Worm (Caenorhabditis elegans) whole organism, early embryonic: ENCODE results near the gene W02H5.2.

ENCODE experiments used
- B0310.2 ChIP-seq: sonication (generic microtip); optimal IDR thresholded peaks from 2 replicates; lab custom pipeline; 2016; ENCODE audit warnings: mild to moderate bottlenecking, missing genetic modification characterization, missing compliant biosample characterization
- F13C5.2 ChIP-seq: sonication (generic microtip); optimal IDR thresholded peaks from 2 replicates; lab custom pipeline; 2017; ENCODE audit warnings: mild to moderate bottlenecking, missing genetic modification characterization, inconsistent platforms, missing compliant biosample characterization
- ama-1 ChIP-seq: fragments of 150-350 bp; optimal IDR thresholded peaks from 2 replicates; lab custom pipeline; 2014
- ceh-13 ChIP-seq: fragments of 200-800 bp; sonication (Bioruptor generic); optimal IDR thresholded peaks from 2 replicates; lab custom pipeline; 2018; ENCODE audit warnings: mild to moderate bottlenecking, missing genetic modification characterization, missing compliant biosample characterization
- ceh-36 ChIP-seq: sonication (generic microtip); optimal IDR thresholded peaks from 2 replicates; lab custom pipeline; 2016; ENCODE audit warnings: missing genetic modification characterization, inconsistent platforms, missing compliant biosample characterization
- ets-7 ChIP-seq: sonication (generic microtip); optimal IDR thresholded peaks from 2 replicates; lab custom pipeline; 2016; ENCODE audit warnings: missing genotype, missing genetic modification characterization, missing compliant biosample characterization
- flt-1 ChIP-seq: fragments of 200-800 bp; sonication (Bioruptor generic); IDR thresholded peaks from 2 replicates; pipeline ENCODE4 v1.3.6; 2022; ENCODE audit warnings: missing genetic modification characterization, missing compliant biosample characterization
- hmg-4 ChIP-seq: fragments of 200-800 bp; sonication (Bioruptor generic); optimal IDR thresholded peaks from 2 replicates; lab custom pipeline; 2018; ENCODE audit warnings: mild to moderate bottlenecking, missing genetic modification characterization, missing compliant biosample characterization
- hnd-1 ChIP-seq: sonication (generic microtip); optimal IDR thresholded peaks from 2 replicates; lab custom pipeline; 2016; ENCODE audit warnings: missing genetic modification characterization, missing compliant biosample characterization
- pes-1 ChIP-seq: fragments of 200-800 bp; sonication (Bioruptor generic); IDR thresholded peaks from 2 replicates; pipeline ENCODE4 v1.3.6; 2022; ENCODE audit warnings: missing genetic modification reagents, missing genetic modification characterization, missing compliant biosample characterization
- sea-1 ChIP-seq: fragments of 200-800 bp; sonication (Bioruptor generic); conservative IDR thresholded peaks from 2 replicates; pipeline ENCODE4 v1.3.6; 2022; ENCODE audit warnings: missing genetic modification characterization, missing compliant biosample characterization
- tbx-11 ChIP-seq: fragments of 200-800 bp; sonication (Bioruptor generic); IDR thresholded peaks from 2 replicates; pipeline ENCODE4 v1.3.6; 2022; ENCODE audit warnings: missing genetic modification characterization, missing compliant biosample characterization
- tbx-37 ChIP-seq: fragments of 200-800 bp; sonication (Bioruptor generic); conservative IDR thresholded peaks from 2 replicates; pipeline ENCODE4 v1.3.6; 2022; ENCODE audit warnings: missing genetic modification reagents, missing genetic modification characterization, missing compliant biosample characterization
- tra-4 ChIP-seq: sonication (generic microtip); optimal IDR thresholded peaks from 2 replicates; lab custom pipeline; 2017; ENCODE audit warnings: missing genetic modification characterization, missing compliant biosample characterization

- TF ChIP-seq tra-4 (tag; lab: Kevin White, UChicago) (peak; percentile 33), tbx-11 (peak; percentile 92), ets-7 (tag; lab: Kevin White, UChicago) (peak; percentile 15), flt-1 (GFP tag; lab: Robert Waterston, UW) (peak; percentile 85), tbx-37 (GFP tag; lab: Robert Waterston, UW) (peak; percentile 58), ceh-36 (tag; lab: Kevin White, UChicago) (peak; percentile 60), ama-1 (lab: Kevin White, UChicago) (no peak), pes-1 (GFP tag; lab: Robert Waterston, UW) (peak; percentile 91), hmg-4 (peak; percentile 77), F13C5.2 (peak; percentile 6), sea-1 (peak; percentile 83; the same call in 1 of the 2 replicates), ceh-13 (peak; percentile 53), B0310.2 (tag; lab: Kevin White, UChicago) (peak; percentile 61), hnd-1 (tag; lab: Kevin White, UChicago) (peak; percentile 45)
Measured at ce11 chrV:2673807-2674206, 34.7 kb downstream of the W02H5.2 start.
